Fruit fly (Drosophila melanogaster) whole organism, embryonic: ENCODE measurements around the gene CG9372.

Source experiments
- Bgb ChIP-seq: fragments of 200-800 bp; sonication (Bioruptor generic); IDR thresholded peaks from 2 replicates; pipeline ENCODE4 v1.3.6; 2022; ENCODE audit warnings: missing biosample characterization, missing genetic modification characterization; ENCODE audit not compliant: partially characterized antibody
- BtbVII ChIP-seq: fragments of 200-800 bp; sonication (Bioruptor generic); optimal IDR thresholded peaks from 3 replicates; lab custom pipeline; 2017; ENCODE audit warnings: missing biosample characterization, mild to moderate bottlenecking, missing genetic modification characterization
- CG10979 ChIP-seq: fragments of 200-800 bp; sonication (Bioruptor generic); optimal IDR thresholded peaks from 2 replicates; lab custom pipeline; 2018; ENCODE audit warnings: missing biosample characterization, mild to moderate bottlenecking, missing genetic modification characterization, moderate library complexity
- CG11504 ChIP-seq: fragments of 200-800 bp; sonication (Bioruptor generic); optimal IDR thresholded peaks from 3 replicates; lab custom pipeline; 2019; ENCODE audit warnings: missing biosample characterization, mild to moderate bottlenecking, missing genetic modification characterization, moderate library complexity
- CG12104 ChIP-seq: fragments of 200-800 bp; sonication (Bioruptor generic); optimal IDR thresholded peaks from 3 replicates; lab custom pipeline; 2016; ENCODE audit warnings: missing biosample characterization, missing genetic modification characterization
- CG1233 ChIP-seq: fragments of 200-800 bp; sonication (Bioruptor generic); optimal IDR thresholded peaks from 4 replicates; lab custom pipeline; 2018; ENCODE audit warnings: missing biosample characterization, mild to moderate bottlenecking, missing genetic modification characterization
- CG12391 ChIP-seq: fragments of 200-800 bp; sonication (Bioruptor generic); optimal IDR thresholded peaks from 3 replicates; lab custom pipeline; 2018; ENCODE audit warnings: missing biosample characterization, mild to moderate bottlenecking, missing genetic modification characterization, moderate library complexity
- CG13123 ChIP-seq: fragments of 200-800 bp; sonication (Bioruptor generic); optimal IDR thresholded peaks from 2 replicates; lab custom pipeline; 2016; ENCODE audit warnings: missing biosample characterization, missing genetic modification characterization
- CG14710 ChIP-seq: fragments of 200-800 bp; sonication (Bioruptor generic); optimal IDR thresholded peaks from 3 replicates; lab custom pipeline; 2019; ENCODE audit warnings: missing biosample characterization, mild to moderate bottlenecking, missing genetic modification characterization, moderate library complexity
- CG15601 ChIP-seq: fragments of 200-800 bp; sonication (Bioruptor generic); optimal IDR thresholded peaks from 3 replicates; lab custom pipeline; 2019; ENCODE audit warnings: missing biosample characterization, mild to moderate bottlenecking, missing genetic modification characterization, moderate library complexity
- CG2678 ChIP-seq: fragments of 200-800 bp; sonication (Bioruptor generic); optimal IDR thresholded peaks from 3 replicates; lab custom pipeline; 2019; ENCODE audit warnings: missing biosample characterization, mild to moderate bottlenecking, missing genetic modification characterization, moderate library complexity
- CG32767 ChIP-seq: fragments of 200-800 bp; sonication (Bioruptor generic); IDR thresholded peaks from 2 replicates; pipeline ENCODE4 v1.3.6; 2022; ENCODE audit warnings: missing biosample characterization, missing genetic modification characterization
- CG32772 ChIP-seq: fragments of 200-800 bp; sonication (Bioruptor generic); IDR thresholded peaks from 2 replicates; pipeline ENCODE4 v1.3.6; 2022; ENCODE audit warnings: missing biosample characterization, missing genetic modification characterization
- CG3407 ChIP-seq: fragments of 200-800 bp; sonication (Bioruptor generic); optimal IDR thresholded peaks from 2 replicates; lab custom pipeline; 2018; ENCODE audit warnings: missing biosample characterization, mild to moderate bottlenecking, missing genetic modification characterization
- CG34422 ChIP-seq: fragments of 200-800 bp; sonication (Bioruptor generic); IDR thresholded peaks from 3 replicates; pipeline ENCODE4 v1.3.6; 2022; ENCODE audit warnings: missing biosample characterization, missing genetic modification characterization
- CG43689 ChIP-seq: fragments of 200-800 bp; sonication (Bioruptor generic); IDR thresholded peaks from 2 replicates; pipeline ENCODE4 v1.3.6; 2022; ENCODE audit warnings: missing biosample characterization, missing genetic modification characterization
- CG4424 ChIP-seq: fragments of 200-800 bp; sonication (Bioruptor generic); optimal IDR thresholded peaks from 3 replicates; lab custom pipeline; 2016; ENCODE audit warnings: missing biosample characterization, missing genetic modification characterization
- CG6654 ChIP-seq: fragments of 200-800 bp; sonication (Bioruptor generic); optimal IDR thresholded peaks from 2 replicates; lab custom pipeline; 2017; ENCODE audit warnings: missing biosample characterization, mild to moderate bottlenecking, missing genetic modification characterization
- CTCF ChIP-seq: fragments of 200-800 bp; sonication (Bioruptor generic); optimal IDR thresholded peaks from 2 replicates; lab custom pipeline; 2017; ENCODE audit warnings: missing biosample characterization, mild to moderate bottlenecking, missing genetic modification characterization, moderate library complexity
- Elba2 ChIP-seq: fragments of 200-800 bp; sonication (Bioruptor generic); optimal IDR thresholded peaks from 3 replicates; lab custom pipeline; 2016; ENCODE audit warnings: missing biosample characterization, missing genetic modification characterization
- HmgD ChIP-seq: fragments of 200-800 bp; sonication (Bioruptor generic); optimal IDR thresholded peaks from 3 replicates; lab custom pipeline; 2016; ENCODE audit warnings: missing biosample characterization, missing genetic modification characterization
- Hmr ChIP-seq: fragments of 200-800 bp; sonication (Bioruptor generic); optimal IDR thresholded peaks from 3 replicates; lab custom pipeline; 2017; ENCODE audit warnings: mild to moderate bottlenecking, missing biosample characterization, missing genetic modification reagents, missing genetic modification characterization
- MESR4 ChIP-seq: fragments of 200-800 bp; sonication (Bioruptor generic); optimal IDR thresholded peaks from 2 replicates; lab custom pipeline; 2018; ENCODE audit warnings: missing biosample characterization, mild to moderate bottlenecking, missing genetic modification characterization, moderate library complexity
- Oli ChIP-seq: fragments of 200-800 bp; sonication (Bioruptor generic); optimal IDR thresholded peaks from 2 replicates; lab custom pipeline; 2018; ENCODE audit warnings: missing biosample characterization, mild to moderate bottlenecking, missing genetic modification characterization, moderate library complexity
- Ravus ChIP-seq: fragments of 200-800 bp; sonication (Bioruptor generic); IDR thresholded peaks from 2 replicates; pipeline ENCODE4 v1.3.6; 2022; ENCODE audit warnings: missing biosample characterization, missing genetic modification characterization
- Spps ChIP-seq: fragments of 200-800 bp; sonication (Bioruptor generic); optimal IDR thresholded peaks from 2 replicates; lab custom pipeline; 2018; ENCODE audit warnings: missing biosample characterization, mild to moderate bottlenecking, missing genetic modification characterization
- Ssrp ChIP-seq: fragments of 200-800 bp; sonication (Bioruptor generic); optimal IDR thresholded peaks from 2 replicates; lab custom pipeline; 2018; ENCODE audit warnings: missing biosample characterization, mild to moderate bottlenecking, missing genetic modification characterization, moderate library complexity
- bab2 ChIP-seq: fragments of 200-800 bp; sonication (Bioruptor generic); optimal IDR thresholded peaks from 2 replicates; lab custom pipeline; 2016; ENCODE audit warnings: missing biosample characterization, missing genetic modification characterization
- chm ChIP-seq: fragments of 200-800 bp; sonication (Bioruptor generic); IDR thresholded peaks from 2 replicates; pipeline ENCODE4 v1.3.6; 2022; ENCODE audit warnings: missing biosample characterization, missing genetic modification characterization
- cwo ChIP-seq: fragments of 200-800 bp; sonication (Bioruptor generic); optimal IDR thresholded peaks from 3 replicates; lab custom pipeline; 2017; ENCODE audit warnings: missing biosample characterization, missing genetic modification characterization, mild to moderate bottlenecking, moderate library complexity, missing genetic modification reagents
- ftz-f1 ChIP-seq: fragments of 200-800 bp; sonication (Bioruptor generic); optimal IDR thresholded peaks from 2 replicates; lab custom pipeline; 2016; ENCODE audit warnings: missing biosample characterization, missing genetic modification characterization
- hb ChIP-seq: fragments of 200-800 bp; sonication (Bioruptor generic); IDR thresholded peaks from 3 replicates; pipeline ENCODE4 v1.3.6; 2022; ENCODE audit warnings: missing biosample characterization, missing genetic modification characterization; ENCODE audit not compliant: partially characterized antibody
- kah ChIP-seq: fragments of 200-800 bp; sonication (Bioruptor generic); optimal IDR thresholded peaks from 2 replicates; lab custom pipeline; 2018; ENCODE audit warnings: missing biosample characterization, mild to moderate bottlenecking, missing genetic modification characterization
- kay ChIP-seq: fragments of 200-800 bp; sonication (Bioruptor generic); optimal IDR thresholded peaks from 2 replicates; lab custom pipeline; 2016; ENCODE audit warnings: missing biosample characterization, missing genetic modification characterization
- lola ChIP-seq, 3 experiments: fragments of >200 bp in 2 of 3; fragments of 200-800 bp in 1 of 3; sonication (Bioruptor generic) in 1 of 3; optimal IDR thresholded peaks; 2 replicates each; lab custom pipeline; 2017 to 2019; ENCODE audit warnings: missing biosample characterization in 3 of 3, missing genetic modification characterization in 3 of 3, mild to moderate bottlenecking in 1 of 3, moderate library complexity in 1 of 3
- mirr ChIP-seq: fragments of 200-800 bp; sonication (Bioruptor generic); optimal IDR thresholded peaks from 3 replicates; lab custom pipeline; 2018; ENCODE audit warnings: missing biosample characterization, mild to moderate bottlenecking, missing genetic modification characterization
- peb ChIP-seq: fragments of 200-800 bp; sonication (Bioruptor generic); IDR thresholded peaks from 2 replicates; pipeline ENCODE4 v1.3.6; 2022; ENCODE audit warnings: missing biosample characterization, missing genetic modification characterization
- pfk ChIP-seq: fragments of 200-800 bp; sonication (Bioruptor generic); optimal IDR thresholded peaks from 2 replicates; lab custom pipeline; 2018; ENCODE audit warnings: missing biosample characterization, mild to moderate bottlenecking, missing genetic modification characterization, moderate library complexity
- psq ChIP-seq: fragments of 200-800 bp; sonication (Bioruptor generic); optimal IDR thresholded peaks from 2 replicates; lab custom pipeline; 2017; ENCODE audit warnings: missing biosample characterization, missing genetic modification characterization
- row ChIP-seq: fragments of 200-800 bp; sonication (Bioruptor generic); IDR thresholded peaks from 3 replicates; pipeline ENCODE4 v1.3.6; 2022; ENCODE audit warnings: missing biosample characterization, missing genetic modification characterization
- salm ChIP-seq: fragments of 200-800 bp; sonication (Bioruptor generic); optimal IDR thresholded peaks from 2 replicates; lab custom pipeline; 2018; ENCODE audit warnings: missing biosample characterization, mild to moderate bottlenecking, missing genetic modification characterization
- sc ChIP-seq, 3 experiments: fragments of >200 bp in 2 of 3; fragments of 200-800 bp in 1 of 3; sonication (Bioruptor generic) in 1 of 3; optimal IDR thresholded peaks; 2 replicates in 2 of 3; 3 replicates in 1 of 3; lab custom pipeline; 2017; ENCODE audit warnings: mild to moderate bottlenecking in 1 of 3, missing biosample characterization in 1 of 3, missing genetic modification characterization in 1 of 3, missing genetic modification reagents in 1 of 3
- sens ChIP-seq: fragments of 200-800 bp; sonication (Bioruptor generic); peaks from one replicate; lab custom pipeline; 2016; ENCODE audit warnings: missing biosample characterization, missing genetic modification characterization
- sens-2 ChIP-seq: fragments of 200-800 bp; sonication (Bioruptor generic); IDR thresholded peaks from 2 replicates; pipeline ENCODE4 v1.3.6; 2022; ENCODE audit warnings: missing biosample characterization, missing genetic modification characterization
- slbo ChIP-seq: fragments of 200-800 bp; sonication (Bioruptor generic); IDR thresholded peaks from 2 replicates; pipeline ENCODE4 v1.3.6; 2022; ENCODE audit warnings: missing biosample characterization, missing genetic modification characterization
- so ChIP-seq: fragments of 200-800 bp; sonication (Bioruptor generic); IDR thresholded peaks from 3 replicates; pipeline ENCODE4 v1.3.6; 2022; ENCODE audit warnings: missing biosample characterization, missing genetic modification characterization
- tap ChIP-seq: fragments of 200-800 bp; optimal IDR thresholded peaks from 3 replicates; lab custom pipeline; 2019; ENCODE audit warnings: missing biosample characterization, mild to moderate bottlenecking, missing genetic modification characterization, moderate library complexity
- unpg ChIP-seq: fragments of 200-800 bp; sonication (Bioruptor generic); optimal IDR thresholded peaks from 3 replicates; lab custom pipeline; 2018; ENCODE audit warnings: missing biosample characterization, mild to moderate bottlenecking, missing genetic modification characterization, moderate library complexity
- wdn ChIP-seq: fragments of 200-800 bp; sonication (Bioruptor generic); IDR thresholded peaks from 2 replicates; pipeline ENCODE4 v1.3.6; 2022; ENCODE audit warnings: missing biosample characterization, missing genetic modification characterization

Gene CG9372

DNA sequence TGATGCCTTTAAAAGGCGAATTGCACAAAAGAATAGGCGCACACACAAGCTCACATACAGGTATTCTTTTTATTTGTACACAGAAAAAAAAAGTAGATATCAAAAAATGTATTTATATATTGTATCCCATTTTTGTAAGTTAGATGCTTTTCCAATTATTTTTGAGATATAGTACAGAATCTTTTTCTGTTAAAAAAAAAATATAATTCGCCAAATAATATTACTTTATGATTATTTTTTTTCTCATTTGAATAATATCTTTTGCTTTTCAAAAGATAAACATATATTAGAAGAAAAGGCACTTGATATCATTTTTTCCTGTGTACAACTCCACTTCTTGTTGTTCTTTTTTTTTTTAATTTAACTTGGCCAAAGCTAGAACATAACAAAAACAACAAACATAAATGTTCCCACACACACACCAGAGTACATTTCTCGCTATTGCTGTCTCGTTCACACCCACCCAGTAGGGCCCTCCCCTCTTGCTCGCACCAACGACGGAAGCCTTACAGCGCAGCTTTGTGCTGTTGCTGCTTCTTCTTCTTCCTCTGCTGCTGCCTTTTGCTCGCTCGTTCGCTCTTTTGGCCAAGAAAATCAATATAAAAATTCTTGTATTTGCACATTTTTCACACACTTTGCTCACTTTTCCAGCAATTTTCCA is 28.9 kb downstream of the CG9372 start (continued):
- TF ChIP-seq Bgb (no peak), CG43689 (GFP tag; lab: Robert Waterston, UW) (no peak), wdn (GFP tag; lab: Robert Waterston, UW) (peak; percentile 29; the same call in 1 of the 2 replicates), Ravus (peak; percentile 69), sc (optimal IDR thresholded peaks at IDR 0.05; lab: Kevin White, UChicago) (no peak), sc (GFP tag; optimal IDR thresholded peaks at IDR 0.05; lab: Kevin White, UChicago) (no peak), CG15601 (tag; lab: Kevin White, UChicago) (peak; percentile 52), Hmr (peak; percentile 82), tap (tag; lab: Kevin White, UChicago) (peak; percentile 48), CG12104 (GFP tag; lab: Kevin White, UChicago) (peak; percentile 61), ftz-f1 (no peak), CG4424 (GFP tag; lab: Kevin White, UChicago) (peak; percentile 79), CG10979 (tag; lab: Kevin White, UChicago) (peak; percentile 92), lola (GFP tag; optimal IDR thresholded peaks at IDR 0.05; lab: Kevin White, UChicago) (peak in 2 of 3 experiments; percentile 17 to 73), sens (GFP tag; lab: Kevin White, UChicago) (no peak), Ssrp (tag; lab: Kevin White, UChicago) (peak; percentile 69), MESR4 (GFP tag; lab: Kevin White, UChicago) (no peak), CTCF (GFP tag; lab: Kevin White, UChicago) (no peak), HmgD (GFP tag; lab: Kevin White, UChicago) (no peak), unpg (peak; percentile 83), peb (GFP tag; lab: Robert Waterston, UW) (peak; percentile 35; the same call in 1 of the 2 replicates), CG11504 (tag; lab: Kevin White, UChicago) (peak; percentile 90), psq (GFP tag; lab: Kevin White, UChicago) (peak; percentile 85), slbo (GFP tag; lab: Robert Waterston, UW) (peak; percentile 88), CG34422 (GFP tag; lab: Robert Waterston, UW) (0 out of 3 replicates have a peak, but pooled peaks have one; percentile 62), kah (GFP tag; lab: Kevin White, UChicago) (no peak), Spps (tag; lab: Kevin White, UChicago) (peak; percentile 75), CG32772 (GFP tag; lab: Robert Waterston, UW) (peak; percentile 73), Oli (tag; lab: Kevin White, UChicago) (peak; percentile 63), CG32767 (GFP tag; lab: Robert Waterston, UW) (peak; percentile 26; the same call in 1 of the 2 replicates), CG1233 (GFP tag; lab: Kevin White, UChicago) (peak; percentile 73), BtbVII (peak; percentile 31), row (peak; percentile 66), pfk (GFP tag; lab: Kevin White, UChicago) (no peak), kay (GFP tag; lab: Kevin White, UChicago) (peak; percentile 68), CG2678 (peak; percentile 94), bab2 (GFP tag; lab: Kevin White, UChicago) (no peak), sens-2 (GFP tag; lab: Robert Waterston, UW) (no peak), CG13123 (GFP tag; lab: Kevin White, UChicago) (peak; percentile 18), cwo (peak; percentile 77), salm (no peak), CG12391 (tag; lab: Kevin White, UChicago) (peak; percentile 82), mirr (GFP tag; lab: Kevin White, UChicago) (no peak), Elba2 (GFP tag; lab: Kevin White, UChicago) (no peak), hb (GFP tag; lab: Robert Waterston, UW) (no peak), CG3407 (GFP tag; lab: Kevin White, UChicago) (no peak), CG14710 (tag; lab: Kevin White, UChicago) (peak; percentile 90), so (GFP tag; lab: Robert Waterston, UW) (no peak), CG6654 (GFP tag; lab: Kevin White, UChicago) (no peak), chm (GFP tag; lab: Robert Waterston, UW) (no peak)
